Worm (Caenorhabditis elegans) whole organism, early embryonic: Measurements from ENCODE around the gene lbp-3.

Experiments
- B0310.2 ChIP-seq: sonication (generic microtip); optimal IDR thresholded peaks from 2 replicates; lab custom pipeline; 2016; ENCODE audit warnings: mild to moderate bottlenecking, missing genetic modification characterization, missing compliant biosample characterization
- F13C5.2 ChIP-seq: sonication (generic microtip); optimal IDR thresholded peaks from 2 replicates; lab custom pipeline; 2017; ENCODE audit warnings: mild to moderate bottlenecking, missing genetic modification characterization, inconsistent platforms, missing compliant biosample characterization
- aly-1 ChIP-seq: sonication (generic microtip); optimal IDR thresholded peaks from 2 replicates; lab custom pipeline; 2016; ENCODE audit warnings: missing genetic modification characterization, missing compliant biosample characterization
- ama-1 ChIP-seq: fragments of 150-350 bp; optimal IDR thresholded peaks from 2 replicates; lab custom pipeline; 2014
- ceh-13 ChIP-seq: fragments of 200-800 bp; sonication (Bioruptor generic); optimal IDR thresholded peaks from 2 replicates; lab custom pipeline; 2018; ENCODE audit warnings: mild to moderate bottlenecking, missing genetic modification characterization, missing compliant biosample characterization
- ceh-36 ChIP-seq: sonication (generic microtip); optimal IDR thresholded peaks from 2 replicates; lab custom pipeline; 2016; ENCODE audit warnings: missing genetic modification characterization, inconsistent platforms, missing compliant biosample characterization
- ets-7 ChIP-seq: sonication (generic microtip); optimal IDR thresholded peaks from 2 replicates; lab custom pipeline; 2016; ENCODE audit warnings: missing genotype, missing genetic modification characterization, missing compliant biosample characterization
- flt-1 ChIP-seq: fragments of 200-800 bp; sonication (Bioruptor generic); IDR thresholded peaks from 2 replicates; pipeline ENCODE4 v1.3.6; 2022; ENCODE audit warnings: missing genetic modification characterization, missing compliant biosample characterization
- hmbx-1 ChIP-seq: sonication (generic microtip); optimal IDR thresholded peaks from 2 replicates; lab custom pipeline; 2016; ENCODE audit warnings: mild to moderate bottlenecking, missing genetic modification characterization, missing compliant biosample characterization
- hmg-4 ChIP-seq: fragments of 200-800 bp; sonication (Bioruptor generic); optimal IDR thresholded peaks from 2 replicates; lab custom pipeline; 2018; ENCODE audit warnings: mild to moderate bottlenecking, missing genetic modification characterization, missing compliant biosample characterization
- hnd-1 ChIP-seq: sonication (generic microtip); optimal IDR thresholded peaks from 2 replicates; lab custom pipeline; 2016; ENCODE audit warnings: missing genetic modification characterization, missing compliant biosample characterization
- pes-1 ChIP-seq: fragments of 200-800 bp; sonication (Bioruptor generic); IDR thresholded peaks from 2 replicates; pipeline ENCODE4 v1.3.6; 2022; ENCODE audit warnings: missing genetic modification reagents, missing genetic modification characterization, missing compliant biosample characterization
- scrt-1 ChIP-seq: fragments of 200-800 bp; sonication (Bioruptor generic); IDR thresholded peaks from 2 replicates; pipeline ENCODE4 v1.3.6; 2022; ENCODE audit warnings: missing genetic modification characterization, missing compliant biosample characterization
- sea-1 ChIP-seq: fragments of 200-800 bp; sonication (Bioruptor generic); conservative IDR thresholded peaks from 2 replicates; pipeline ENCODE4 v1.3.6; 2022; ENCODE audit warnings: missing genetic modification characterization, missing compliant biosample characterization
- tbx-11 ChIP-seq: fragments of 200-800 bp; sonication (Bioruptor generic); IDR thresholded peaks from 2 replicates; pipeline ENCODE4 v1.3.6; 2022; ENCODE audit warnings: missing genetic modification characterization, missing compliant biosample characterization
- tbx-37 ChIP-seq: fragments of 200-800 bp; sonication (Bioruptor generic); conservative IDR thresholded peaks from 2 replicates; pipeline ENCODE4 v1.3.6; 2022; ENCODE audit warnings: missing genetic modification reagents, missing genetic modification characterization, missing compliant biosample characterization
- tra-4 ChIP-seq: sonication (generic microtip); optimal IDR thresholded peaks from 2 replicates; lab custom pipeline; 2017; ENCODE audit warnings: missing genetic modification characterization, missing compliant biosample characterization

The lbp-3 gene

ce11 chrX:3256784-3257493, at the start of gene lbp-3:
Gene lbp-3, plus strand, starts transcription at chrX:3257372.
- no peak for TF ChIP-seq scrt-1 (GFP tag; lab: Robert Waterston, UW)
- TF ChIP-seq aly-1 (tag; lab: Kevin White, UChicago), result no peak
- TF ChIP-seq hmbx-1 (tag; lab: Kevin White, UChicago), result no peak
- no peak for TF ChIP-seq tra-4 (tag; lab: Kevin White, UChicago)
- TF ChIP-seq ceh-13 (GFP tag; lab: Kevin White, UChicago), result no peak
- no peak for TF ChIP-seq hmg-4
- TF ChIP-seq ama-1 (lab: Kevin White, UChicago), result no peak
- TF ChIP-seq pes-1 (GFP tag; lab: Robert Waterston, UW), result no peak
- TF ChIP-seq B0310.2 (tag; lab: Kevin White, UChicago), result no peak

- no peak for TF ChIP-seq pes-1 (GFP tag; lab: Robert Waterston, UW)
- no peak for TF ChIP-seq F13C5.2
- no peak for TF ChIP-seq scrt-1 (GFP tag; lab: Robert Waterston, UW)
- no peak for TF ChIP-seq hnd-1 (tag; lab: Kevin White, UChicago)
- TF ChIP-seq tbx-37 (GFP tag; lab: Robert Waterston, UW), result no peak
- TF ChIP-seq tbx-11 (GFP tag; lab: Robert Waterston, UW), result no peak
- no peak for TF ChIP-seq ets-7
- TF ChIP-seq ceh-36 (tag; lab: Kevin White, UChicago), result no peak
- TF ChIP-seq hmbx-1 (tag; lab: Kevin White, UChicago), result no peak
- TF ChIP-seq flt-1 (GFP tag; lab: Robert Waterston, UW), result no peak
- no peak for TF ChIP-seq ceh-13 (GFP tag; lab: Kevin White, UChicago)
- no peak for TF ChIP-seq ama-1 (lab: Kevin White, UChicago)
- no peak for TF ChIP-seq aly-1 (tag; lab: Kevin White, UChicago)
- no peak for TF ChIP-seq B0310.2 (tag; lab: Kevin White, UChicago)
Measured at ce11 chrX:3209523-3209922, 47.6 kb upstream of the lbp-3 start, which contains the start of gene F28B4.4. Gene F28B4.4, minus strand, starts transcription at chrX:3209623.

ce11 chrX:3216698-3217097, 40.5 kb upstream of the lbp-3 start:
- TF ChIP-seq F13C5.2 (no peak), scrt-1 (GFP tag; lab: Robert Waterston, UW) (no peak), tbx-37 (GFP tag; lab: Robert Waterston, UW) (no peak)

ce11 chrX:3218040-3218795, 39.0 kb upstream of the lbp-3 start:
- TF ChIP-seq hmg-4 (no peak), tra-4 (tag; lab: Kevin White, UChicago) (no peak), flt-1 (GFP tag; lab: Robert Waterston, UW) (no peak), B0310.2 (tag; lab: Kevin White, UChicago) (no peak), ama-1 (lab: Kevin White, UChicago) (no peak), F13C5.2 (no peak), tbx-11 (GFP tag; lab: Robert Waterston, UW) (no peak), hnd-1 (tag; lab: Kevin White, UChicago) (no peak), hmbx-1 (tag; lab: Kevin White, UChicago) (no peak), scrt-1 (GFP tag; lab: Robert Waterston, UW) (no peak), aly-1 (tag; lab: Kevin White, UChicago) (no peak), ceh-36 (tag; lab: Kevin White, UChicago) (no peak), tbx-37 (GFP tag; lab: Robert Waterston, UW) (no peak), pes-1 (GFP tag; lab: Robert Waterston, UW) (no peak), ceh-13 (GFP tag; lab: Kevin White, UChicago) (no peak), sea-1 (GFP tag; lab: Robert Waterston, UW) (no peak), ets-7 (no peak)

- TF ChIP-seq ama-1 (lab: Kevin White, UChicago) (no peak), F13C5.2 (no peak), pes-1 (GFP tag; lab: Robert Waterston, UW) (no peak), tra-4 (tag; lab: Kevin White, UChicago) (no peak), tbx-37 (GFP tag; lab: Robert Waterston, UW) (no peak), scrt-1 (GFP tag; lab: Robert Waterston, UW) (no peak), B0310.2 (tag; lab: Kevin White, UChicago) (no peak), ceh-36 (tag; lab: Kevin White, UChicago) (no peak), ceh-13 (GFP tag; lab: Kevin White, UChicago) (no peak), tbx-11 (GFP tag; lab: Robert Waterston, UW) (no peak), flt-1 (GFP tag; lab: Robert Waterston, UW) (no peak), hmg-4 (no peak), ets-7 (no peak), hmbx-1 (tag; lab: Kevin White, UChicago) (no peak), hnd-1 (tag; lab: Kevin White, UChicago) (no peak)
Measured at ce11 chrX:3220267-3220666, 36.9 kb upstream of the lbp-3 start, which contains the start of gene rgl-1. Gene rgl-1, minus strand, starts transcription at chrX:3220367.

ce11 chrX:3223135-3223534, 34.0 kb upstream of the lbp-3 start:
- TF ChIP-seq scrt-1 (GFP tag; lab: Robert Waterston, UW), result no peak
- no peak for TF ChIP-seq ets-7
- TF ChIP-seq hmg-4, result peak; percentile 58
- TF ChIP-seq ceh-36 (tag; lab: Kevin White, UChicago), result no peak
- no peak for TF ChIP-seq tra-4 (tag; lab: Kevin White, UChicago)
